Fruit fly (Drosophila melanogaster) whole organism, embryonic: Measurements from ENCODE around the gene Gnpat.
A peak's percentile ranks its signal among the peaks of the same experiment; 100 is the strongest.

Experiments used
- Abd-B ChIP-seq: fragments of 200-800 bp; sonication (Bioruptor generic); optimal IDR thresholded peaks from 2 replicates; lab custom pipeline; 2018; ENCODE audit warnings: missing biosample characterization, mild to moderate bottlenecking, missing genetic modification characterization, moderate library complexity
- Asciz ChIP-seq: fragments of 200-800 bp; sonication (Bioruptor generic); optimal IDR thresholded peaks from 2 replicates; lab custom pipeline; 2017; ENCODE audit warnings: missing biosample characterization, mild to moderate bottlenecking, missing genetic modification characterization, missing genetic modification reagents
- C15 ChIP-seq: fragments of 200-800 bp; sonication (Bioruptor generic); IDR thresholded peaks from 3 replicates; pipeline ENCODE4 v1.3.6; 2022; ENCODE audit warnings: missing biosample characterization, missing genetic modification characterization
- CG10209 ChIP-seq: fragments of 200-800 bp; sonication (Bioruptor generic); optimal IDR thresholded peaks from 3 replicates; lab custom pipeline; 2017; ENCODE audit warnings: missing biosample characterization, mild to moderate bottlenecking, missing genetic modification characterization, missing genetic modification reagents
- CG10462 ChIP-seq: fragments of 200-800 bp; sonication (Bioruptor generic); optimal IDR thresholded peaks from 2 replicates; lab custom pipeline; 2016; ENCODE audit warnings: missing biosample characterization, missing genetic modification characterization
- CG12071 ChIP-seq: fragments of 200-800 bp; sonication (Bioruptor generic); optimal IDR thresholded peaks from 3 replicates; lab custom pipeline; 2018; ENCODE audit warnings: missing biosample characterization, mild to moderate bottlenecking, missing genetic modification characterization
- CG13775 ChIP-seq: fragments of 200-800 bp; sonication (Bioruptor generic); optimal IDR thresholded peaks from 3 replicates; lab custom pipeline; 2017; ENCODE audit warnings: missing biosample characterization, mild to moderate bottlenecking, missing genetic modification characterization
- CG13894 ChIP-seq: fragments of 200-800 bp; sonication (Bioruptor generic); optimal IDR thresholded peaks from 3 replicates; lab custom pipeline; 2018; ENCODE audit warnings: missing biosample characterization, mild to moderate bottlenecking, missing genetic modification characterization, moderate library complexity
- CG15601 ChIP-seq: fragments of 200-800 bp; sonication (Bioruptor generic); optimal IDR thresholded peaks from 3 replicates; lab custom pipeline; 2019; ENCODE audit warnings: missing biosample characterization, mild to moderate bottlenecking, missing genetic modification characterization, moderate library complexity
- CG16863 ChIP-seq: fragments of 200-800 bp; sonication (Bioruptor generic); optimal IDR thresholded peaks from 3 replicates; lab custom pipeline; 2016; ENCODE audit warnings: missing biosample characterization, missing genetic modification characterization
- CG17359 ChIP-seq: fragments of 200-800 bp; sonication (Bioruptor generic); optimal IDR thresholded peaks from 3 replicates; lab custom pipeline; 2018; ENCODE audit warnings: missing biosample characterization, mild to moderate bottlenecking, missing genetic modification characterization, moderate library complexity
- CG18262 ChIP-seq: fragments of 200-800 bp; optimal IDR thresholded peaks from 3 replicates; lab custom pipeline; 2019; ENCODE audit warnings: missing biosample characterization, mild to moderate bottlenecking, missing genetic modification characterization, moderate library complexity
- CG30431 ChIP-seq: fragments of 200-800 bp; sonication (Bioruptor generic); optimal IDR thresholded peaks from 2 replicates; lab custom pipeline; 2017; ENCODE audit warnings: missing biosample characterization, missing genetic modification characterization
- CG31388 ChIP-seq: fragments of 200-800 bp; sonication (Bioruptor generic); optimal IDR thresholded peaks from 2 replicates; lab custom pipeline; 2016; ENCODE audit warnings: missing biosample characterization, missing genetic modification characterization
- CG3281 ChIP-seq: fragments of 200-800 bp; sonication (Bioruptor generic); optimal IDR thresholded peaks from 3 replicates; lab custom pipeline; 2017; ENCODE audit warnings: missing biosample characterization, mild to moderate bottlenecking, missing genetic modification characterization
- CG33213 ChIP-seq: fragments of 200-800 bp; sonication (Bioruptor generic); optimal IDR thresholded peaks from 3 replicates; lab custom pipeline; 2016; ENCODE audit warnings: missing biosample characterization, missing genetic modification characterization
- CG4360 ChIP-seq: fragments of 200-800 bp; sonication (Bioruptor generic); IDR thresholded peaks from 2 replicates; pipeline ENCODE4 v1.3.6; 2022; ENCODE audit warnings: missing biosample characterization, missing genetic modification characterization
- CG43689 ChIP-seq: fragments of 200-800 bp; sonication (Bioruptor generic); IDR thresholded peaks from 2 replicates; pipeline ENCODE4 v1.3.6; 2022; ENCODE audit warnings: missing biosample characterization, missing genetic modification characterization
- CG5245 ChIP-seq: fragments of 200-800 bp; sonication (Bioruptor generic); optimal IDR thresholded peaks from 3 replicates; lab custom pipeline; 2016; ENCODE audit warnings: missing biosample characterization, missing genetic modification characterization
- CG6175 ChIP-seq: fragments of 200-800 bp; sonication (Bioruptor generic); IDR thresholded peaks from 3 replicates; pipeline ENCODE4 v1.3.6; 2022; ENCODE audit warnings: missing biosample characterization, missing genetic modification characterization
- CG6813 ChIP-seq: fragments of 200-800 bp; sonication (Bioruptor generic); optimal IDR thresholded peaks from 2 replicates; lab custom pipeline; 2017; ENCODE audit warnings: missing biosample characterization, missing genetic modification characterization, mild to moderate bottlenecking, moderate library complexity, missing genetic modification reagents
- CG7745 ChIP-seq: fragments of 200-800 bp; sonication (Bioruptor generic); optimal IDR thresholded peaks from 2 replicates; lab custom pipeline; 2018; ENCODE audit warnings: missing biosample characterization, mild to moderate bottlenecking, missing genetic modification characterization, moderate library complexity
- CkIIα-i1 ChIP-seq: fragments of 200-800 bp; sonication (Bioruptor generic); IDR thresholded peaks from 2 replicates; pipeline ENCODE4 v1.3.6; 2022; ENCODE audit warnings: missing biosample characterization, missing genetic modification characterization
- Hr3 ChIP-seq: fragments of 200-800 bp; sonication (Bioruptor generic); optimal IDR thresholded peaks from 3 replicates; lab custom pipeline; 2016; ENCODE audit warnings: missing biosample characterization, missing genetic modification characterization
- Hr39 ChIP-seq: fragments of >200 bp; optimal IDR thresholded peaks from 2 replicates; lab custom pipeline; 2017
- Hr78 ChIP-seq, 2 experiments: fragments of 200-800 bp in 1 of 2; fragments of >200 bp in 1 of 2; sonication (Bioruptor generic) in 1 of 2; optimal IDR thresholded peaks; 2 replicates each; lab custom pipeline; 2017 to 2019; ENCODE audit warnings: missing biosample characterization in 2 of 2, missing genetic modification characterization in 2 of 2, mild to moderate bottlenecking in 1 of 2, moderate library complexity in 1 of 2
- Mad ChIP-seq: fragments of 200-800 bp; sonication (Bioruptor generic); optimal IDR thresholded peaks from 2 replicates; lab custom pipeline; 2016; ENCODE audit warnings: missing biosample characterization, missing genetic modification characterization
- NFAT ChIP-seq: fragments of 200-800 bp; sonication (Bioruptor generic); IDR thresholded peaks from 2 replicates; pipeline ENCODE4 v1.3.6; 2022; ENCODE audit warnings: missing biosample characterization, missing genetic modification characterization
- Oaz ChIP-seq: fragments of 200-800 bp; sonication (Bioruptor generic); IDR thresholded peaks from 2 replicates; pipeline ENCODE4 v1.3.6; 2022; ENCODE audit warnings: missing biosample characterization, missing genetic modification characterization
- PHDP ChIP-seq: fragments of 200-800 bp; sonication (Bioruptor generic); optimal IDR thresholded peaks from 3 replicates; lab custom pipeline; 2018; ENCODE audit warnings: missing biosample characterization, mild to moderate bottlenecking, missing genetic modification characterization, moderate library complexity
- abd-A ChIP-seq: fragments of 200-800 bp; sonication (Bioruptor generic); optimal IDR thresholded peaks from 3 replicates; lab custom pipeline; 2019; ENCODE audit warnings: missing biosample characterization, mild to moderate bottlenecking, missing genetic modification characterization, moderate library complexity
- ash1 ChIP-seq: fragments of 200-800 bp; sonication (Bioruptor generic); optimal IDR thresholded peaks from 2 replicates; lab custom pipeline; 2018; ENCODE audit warnings: missing biosample characterization, mild to moderate bottlenecking, missing genetic modification characterization
- cas ChIP-seq: fragments of 200-800 bp; sonication (Bioruptor generic); IDR thresholded peaks from 2 replicates; pipeline ENCODE4 v1.3.6; 2022; ENCODE audit warnings: missing biosample characterization, missing genetic modification characterization
- danr ChIP-seq: fragments of 200-800 bp; sonication (Bioruptor generic); IDR thresholded peaks from 2 replicates; pipeline ENCODE4 v1.3.6; 2022; ENCODE audit warnings: missing biosample characterization, missing genetic modification characterization
- dm ChIP-seq: fragments of 200-800 bp; sonication (Bioruptor generic); optimal IDR thresholded peaks from 3 replicates; lab custom pipeline; 2016; ENCODE audit warnings: missing biosample characterization, missing genetic modification characterization
- esg ChIP-seq: fragments of 200-800 bp; sonication (Bioruptor generic); conservative IDR thresholded peaks from 2 replicates; pipeline ENCODE4 v1.3.6; 2022; ENCODE audit warnings: missing biosample characterization, missing genetic modification characterization
- eve ChIP-seq, 2 experiments: fragments of >200 bp; optimal IDR thresholded peaks; 2 replicates each; lab custom pipeline; 2017; ENCODE audit warnings: missing biosample characterization in 2 of 2, missing genetic modification characterization in 2 of 2
- fd102C ChIP-seq: fragments of 200-800 bp; sonication (Bioruptor generic); optimal IDR thresholded peaks from 2 replicates; lab custom pipeline; 2018; ENCODE audit warnings: missing biosample characterization, mild to moderate bottlenecking, missing genetic modification characterization, moderate library complexity
- fd3F ChIP-seq: fragments of 200-800 bp; sonication (Bioruptor generic); optimal IDR thresholded peaks from 2 replicates; lab custom pipeline; 2018; ENCODE audit warnings: missing biosample characterization, mild to moderate bottlenecking, missing genetic modification characterization, moderate library complexity
- fd64A ChIP-seq: fragments of 200-800 bp; sonication (Bioruptor generic); optimal IDR thresholded peaks from 3 replicates; lab custom pipeline; 2018; ENCODE audit warnings: missing biosample characterization, mild to moderate bottlenecking, missing genetic modification characterization
- gce ChIP-seq: fragments of 200-800 bp; sonication (Bioruptor generic); IDR thresholded peaks from 3 replicates; pipeline ENCODE4 v1.3.6; 2022; ENCODE audit warnings: missing biosample characterization, missing genetic modification characterization
- gsb-n ChIP-seq: fragments of 200-800 bp; sonication (Bioruptor generic); optimal IDR thresholded peaks from 3 replicates; lab custom pipeline; 2018; ENCODE audit warnings: missing biosample characterization, mild to moderate bottlenecking, missing genetic modification characterization
- hb ChIP-seq: fragments of 200-800 bp; sonication (Bioruptor generic); IDR thresholded peaks from 3 replicates; pipeline ENCODE4 v1.3.6; 2022; ENCODE audit warnings: missing biosample characterization, missing genetic modification characterization; ENCODE audit not compliant: partially characterized antibody
- her ChIP-seq: fragments of 200-800 bp; sonication (Bioruptor generic); optimal IDR thresholded peaks from 2 replicates; lab custom pipeline; 2016; ENCODE audit warnings: missing biosample characterization, missing genetic modification characterization
- insv ChIP-seq, 2 experiments: fragments of 200-800 bp; sonication (Bioruptor generic); optimal IDR thresholded peaks; 3 replicates each; lab custom pipeline; 2016 to 2018; ENCODE audit warnings: missing biosample characterization in 2 of 2, missing genetic modification characterization in 2 of 2
- lbe ChIP-seq: fragments of 200-800 bp; sonication (Bioruptor generic); optimal IDR thresholded peaks from 2 replicates; lab custom pipeline; 2016; ENCODE audit warnings: missing biosample characterization, mild to moderate bottlenecking, missing genetic modification characterization
- schlank ChIP-seq: fragments of 200-800 bp; sonication (Bioruptor generic); optimal IDR thresholded peaks from 2 replicates; lab custom pipeline; 2018; ENCODE audit warnings: missing biosample characterization, mild to moderate bottlenecking, missing genetic modification characterization
- scrt ChIP-seq: fragments of 200-800 bp; sonication (Bioruptor generic); optimal IDR thresholded peaks from 2 replicates; lab custom pipeline; 2018; ENCODE audit warnings: missing biosample characterization, mild to moderate bottlenecking, missing genetic modification characterization, moderate library complexity
- slou ChIP-seq: fragments of 200-800 bp; sonication (Bioruptor generic); optimal IDR thresholded peaks from 3 replicates; lab custom pipeline; 2016; ENCODE audit warnings: missing biosample characterization, missing genetic modification characterization
- vvl ChIP-seq: fragments of 200-800 bp; sonication (Bioruptor generic); IDR thresholded peaks from 2 replicates; pipeline ENCODE4 v1.3.6; 2022; ENCODE audit warnings: missing biosample characterization, missing genetic modification characterization

The Gnpat gene

dm6 chr3R:25482463-25483173 lies 8.1 kb downstream of the Gnpat start, which contains the start of the genes XNP, CG42488 and CG5116 (continued):
- TF ChIP-seq CG7745 (tag; lab: Kevin White, UChicago) = no peak
- TF ChIP-seq Hr3 = peak; percentile 48
- TF ChIP-seq cas (GFP tag; lab: Robert Waterston, UW) = no peak
- TF ChIP-seq fd64A (GFP tag; lab: Kevin White, UChicago) = no peak
- no peak for TF ChIP-seq CG10209
- TF ChIP-seq CG33213 (GFP tag; lab: Kevin White, UChicago) = peak; percentile 34
- TF ChIP-seq CG6175 (GFP tag; lab: Robert Waterston, UW) = no peak
- TF ChIP-seq schlank (tag; lab: Kevin White, UChicago) = no peak
- peak; percentile 44 for TF ChIP-seq gsb-n
- TF ChIP-seq CG3281 (GFP tag; lab: Kevin White, UChicago) = peak; percentile 68
- TF ChIP-seq CG43689 = no peak
- no peak for TF ChIP-seq fd102C (GFP tag; lab: Kevin White, UChicago)
- TF ChIP-seq fd3F (GFP tag; lab: Kevin White, UChicago) = no peak
- TF ChIP-seq Hr78 (GFP tag; optimal IDR thresholded peaks at IDR 0.05; lab: Kevin White, UChicago) = no peak
- TF ChIP-seq vvl (GFP tag; lab: Robert Waterston, UW) = peak; percentile 61; the same call in 1 of the 2 replicates
- peak; percentile 74 for TF ChIP-seq NFAT
- TF ChIP-seq gce = no peak
- no peak for TF ChIP-seq Hr39 (lab: Kevin White, UChicago)
- no peak for TF ChIP-seq CG18262 (tag; lab: Kevin White, UChicago)
- TF ChIP-seq eve (GFP tag; optimal IDR thresholded peaks at IDR 0.05; lab: Kevin White, UChicago) = no peak
- TF ChIP-seq CG13775 (GFP tag; lab: Kevin White, UChicago) = peak; percentile 70
- TF ChIP-seq CG4360 = no peak
- TF ChIP-seq dm (GFP tag; lab: Kevin White, UChicago) = peak; percentile 42
- peak; percentile 43 for TF ChIP-seq scrt
- peak; percentile 98 for TF ChIP-seq hb (GFP tag; lab: Robert Waterston, UW)
- TF ChIP-seq insv (GFP tag; optimal IDR thresholded peaks at IDR 0.05; lab: Kevin White, UChicago) = peak in 1 of 2 experiments; percentile 63
- TF ChIP-seq CG15601 (tag; lab: Kevin White, UChicago) = no peak
- no peak for TF ChIP-seq CG31388 (GFP tag; lab: Kevin White, UChicago)
- no peak for TF ChIP-seq Oaz (GFP tag; lab: Robert Waterston, UW)
- no peak for TF ChIP-seq CG10462 (GFP tag; lab: Kevin White, UChicago)
- peak; percentile 53 for TF ChIP-seq lbe (GFP tag; lab: Kevin White, UChicago)
- no peak for TF ChIP-seq PHDP (tag; lab: Kevin White, UChicago)
- no peak for TF ChIP-seq CG16863 (GFP tag; lab: Kevin White, UChicago)
- TF ChIP-seq danr = no peak
- TF ChIP-seq Abd-B (GFP tag; lab: Kevin White, UChicago) = peak; percentile 71
- TF ChIP-seq CG17359 (tag; lab: Kevin White, UChicago) = no peak
- TF ChIP-seq CG6813 (GFP tag; lab: Kevin White, UChicago) = no peak
- no peak for TF ChIP-seq C15 (GFP tag; lab: Robert Waterston, UW)
- 0 out of 2 replicates have a peak, but pooled peaks have one; percentile 16 for TF ChIP-seq esg (GFP tag; lab: Robert Waterston, UW)
- no peak for TF ChIP-seq ash1 (GFP tag; lab: Kevin White, UChicago)
- no peak for TF ChIP-seq CG12071 (GFP tag; lab: Kevin White, UChicago)
- TF ChIP-seq CG5245 (GFP tag; lab: Kevin White, UChicago) = no peak
- TF ChIP-seq slou (GFP tag; lab: Kevin White, UChicago) = no peak
- no peak for TF ChIP-seq abd-A (tag; lab: Kevin White, UChicago)
- TF ChIP-seq CG13894 (tag; lab: Kevin White, UChicago) = no peak
- peak; percentile 39 for TF ChIP-seq Mad (GFP tag; lab: Kevin White, UChicago)
- no peak for TF ChIP-seq Asciz (GFP tag; lab: Kevin White, UChicago)
- no peak for TF ChIP-seq her (GFP tag; lab: Kevin White, UChicago)
- TF ChIP-seq CG30431 = no peak
- no peak for TF ChIP-seq CkIIα-i1 (GFP tag; lab: Robert Waterston, UW)
